Fruit fly (Drosophila melanogaster): ENCODE data around the gene drd.

Gene drd

DNA sequence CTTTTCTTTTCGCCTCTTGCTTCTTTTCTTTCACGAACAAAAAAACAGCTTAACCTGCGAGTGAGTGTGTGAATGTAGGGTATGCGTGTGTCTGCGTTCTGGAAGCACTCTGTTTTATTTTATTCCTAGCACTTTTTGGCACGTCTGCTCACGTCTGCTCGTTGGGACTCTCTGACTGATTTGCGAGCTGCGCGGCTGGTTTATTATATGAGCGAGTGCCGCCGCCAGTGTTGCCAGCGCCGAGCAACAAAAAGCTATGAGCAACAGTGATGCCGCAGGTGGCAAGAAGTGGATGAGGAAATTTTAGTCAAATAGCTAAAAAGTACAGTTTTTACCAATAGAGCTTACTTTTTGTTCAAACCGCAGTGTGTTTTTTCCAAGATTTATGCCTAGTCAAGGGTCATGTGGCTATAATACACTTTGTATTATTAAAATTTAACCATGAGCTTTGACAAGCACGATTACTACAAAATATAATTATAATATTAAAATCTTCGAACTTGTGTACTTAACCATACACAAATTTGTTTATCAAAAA lies 49.4 kb upstream of the drd start, which contains the start of gene Lsd-2 (continued):
- TF ChIP-seq CG15011 (GFP tag; optimal IDR thresholded peaks at IDR 0.05) (no peak), row (GFP tag; IDR thresholded peaks at IDR 0.05) (peak; percentile 88), Opbp (GFP tag; IDR thresholded peaks at IDR 0.05; ENCODE audit: partially characterized antibody) (no peak), CG8944 (GFP tag; optimal IDR thresholded peaks at IDR 0.05) (no peak), CG4360 (GFP tag; IDR thresholded peaks at IDR 0.05) (no peak), fd96Cb (tag; optimal IDR thresholded peaks at IDR 0.05) (no peak), bsh (GFP tag; optimal IDR thresholded peaks at IDR 0.05) (no peak), CG12219 (GFP tag; optimal IDR thresholded peaks at IDR 0.05) (no peak), btn (GFP tag; optimal IDR thresholded peaks at IDR 0.05) (no peak), emc (GFP tag; optimal IDR thresholded peaks at IDR 0.05) (no peak), Meics (GFP tag; optimal IDR thresholded peaks at IDR 0.05) (no peak), Ets65A (GFP tag) (peak; percentile 86), CG18476 (GFP tag; optimal IDR thresholded peaks at IDR 0.05) (no peak), da (GFP tag; optimal IDR thresholded peaks at IDR 0.05) (no peak), CG17186 (GFP tag; optimal IDR thresholded peaks at IDR 0.05) (no peak), CG2889 (GFP tag; IDR thresholded peaks at IDR 0.05) (no peak), CG15073 (GFP tag; optimal IDR thresholded peaks at IDR 0.05) (no peak), mirr (GFP tag; optimal IDR thresholded peaks at IDR 0.05) (peak; percentile 38), D19A (tag; optimal IDR thresholded peaks at IDR 0.05) (peak; percentile 97), CG7839 (tag; optimal IDR thresholded peaks at IDR 0.05) (peak; percentile 5), ken (GFP tag; IDR thresholded peaks at IDR 0.05) (0 out of 3 replicates have a peak, but pooled peaks have one; percentile 29), D19B (GFP tag; optimal IDR thresholded peaks at IDR 0.05) (peak; percentile 45), YL-1 (GFP tag; optimal IDR thresholded peaks at IDR 0.05) (no peak), vnd (GFP tag; IDR thresholded peaks at IDR 0.05; ENCODE audit: partially characterized antibody) (no peak), Hand (GFP tag; optimal IDR thresholded peaks at IDR 0.05) (no peak), CG11504 (tag; optimal IDR thresholded peaks at IDR 0.05) (peak; percentile 94), insv (GFP tag; optimal IDR thresholded peaks at IDR 0.05) (no peak), Bteb2 (GFP tag; optimal IDR thresholded peaks at IDR 0.05) (no peak), ro (GFP tag; IDR thresholded peaks at IDR 0.05) (no peak), ham (GFP tag; IDR thresholded peaks at IDR 0.05) (no peak), CG2129 (GFP tag; IDR thresholded peaks at IDR 0.05; ENCODE audit: partially characterized antibody) (no peak), CG12155 (GFP tag; optimal IDR thresholded peaks at IDR 0.05) (peak; percentile 81), Stat92E (GFP tag; optimal IDR thresholded peaks at IDR 0.05) (no peak), run (tag; optimal IDR thresholded peaks at IDR 0.05) (no peak), CG4282 (GFP tag; optimal IDR thresholded peaks at IDR 0.05) (no peak), vfl (GFP tag; optimal IDR thresholded peaks at IDR 0.05) (no peak), sisA (GFP tag; IDR thresholded peaks at IDR 0.05) (0 out of 2 replicates have a peak, but pooled peaks have one; percentile 13), CG13287 (GFP tag; IDR thresholded peaks at IDR 0.05; ENCODE audit: partially characterized antibody) (peak; percentile 17; the same call in 1 of the 2 replicates), CG2199 (GFP tag; IDR thresholded peaks at IDR 0.05) (no peak), CG7987 (GFP tag; optimal IDR thresholded peaks at IDR 0.05) (no peak), Blimp-1 (GFP tag; optimal IDR thresholded peaks at IDR 0.05) (peak; percentile 76), CG10654 (GFP tag; optimal IDR thresholded peaks at IDR 0.05) (no peak), CG10462 (GFP tag; optimal IDR thresholded peaks at IDR 0.05) (no peak), onecut (GFP tag; IDR thresholded peaks at IDR 0.05) (no peak; the same call in 1 of the 2 replicates), zen (tag; optimal IDR thresholded peaks at IDR 0.05) (no peak), CG11398 (GFP tag; optimal IDR thresholded peaks at IDR 0.05) (no peak), CG5180 (GFP tag; optimal IDR thresholded peaks at IDR 0.05) (no peak), CG7963 (GFP tag; IDR thresholded peaks at IDR 0.05; ENCODE audit: partially characterized antibody) (no peak), nerfin-1 (tag; optimal IDR thresholded peaks at IDR 0.05) (no peak), seq (GFP tag; IDR thresholded peaks at IDR 0.05) (no peak)
